Fruit fly (Drosophila melanogaster) whole organism, embryonic: ENCODE data around the gene RpL4.

ENCODE experiments used
- Adf1 ChIP-seq: fragments of 200-800 bp; sonication (Bioruptor generic); IDR thresholded peaks from 2 replicates; pipeline ENCODE4 v1.3.6; 2022; ENCODE audit warnings: missing biosample characterization, missing genetic modification characterization
- Atf3 ChIP-seq: fragments of 200-800 bp; sonication (Bioruptor generic); optimal IDR thresholded peaks from 3 replicates; lab custom pipeline; 2016; ENCODE audit warnings: missing biosample characterization, missing genetic modification characterization
- Awh ChIP-seq: fragments of 200-800 bp; sonication (Bioruptor generic); IDR thresholded peaks from 2 replicates; pipeline ENCODE4, ENCODE4 v1.3.6; 2022; ENCODE audit warnings: missing biosample characterization, missing genetic modification characterization
- Blimp-1 ChIP-seq: fragments of 200-800 bp; sonication (Bioruptor generic); optimal IDR thresholded peaks from 3 replicates; lab custom pipeline; 2018; ENCODE audit warnings: missing biosample characterization, missing genetic modification characterization, mild to moderate bottlenecking, moderate library complexity, missing genetic modification reagents
- CG11085 ChIP-seq: fragments of 200-800 bp; sonication (Bioruptor generic); IDR thresholded peaks from 2 replicates; pipeline ENCODE4 v1.3.6; 2022; ENCODE audit warnings: missing biosample characterization, missing genetic modification characterization
- CG13894 ChIP-seq: fragments of 200-800 bp; sonication (Bioruptor generic); optimal IDR thresholded peaks from 3 replicates; lab custom pipeline; 2018; ENCODE audit warnings: missing biosample characterization, mild to moderate bottlenecking, missing genetic modification characterization, moderate library complexity
- CG16815 ChIP-seq: fragments of 200-800 bp; sonication (Bioruptor generic); optimal IDR thresholded peaks from 3 replicates; lab custom pipeline; 2017; ENCODE audit warnings: missing biosample characterization, mild to moderate bottlenecking, missing genetic modification characterization
- CG2199 ChIP-seq: fragments of 200-800 bp; sonication (Bioruptor generic); IDR thresholded peaks from 3 replicates; pipeline ENCODE4 v1.3.6; 2022; ENCODE audit warnings: missing biosample characterization, missing genetic modification characterization
- CG3281 ChIP-seq: fragments of 200-800 bp; sonication (Bioruptor generic); optimal IDR thresholded peaks from 3 replicates; lab custom pipeline; 2017; ENCODE audit warnings: missing biosample characterization, mild to moderate bottlenecking, missing genetic modification characterization
- CG34224 ChIP-seq: fragments of 200-800 bp; sonication (Bioruptor generic); IDR thresholded peaks from 3 replicates; pipeline ENCODE4 v1.3.6; 2022; ENCODE audit warnings: missing biosample characterization, missing genetic modification characterization; ENCODE audit not compliant: partially characterized antibody
- CG34422 ChIP-seq: fragments of 200-800 bp; sonication (Bioruptor generic); IDR thresholded peaks from 3 replicates; pipeline ENCODE4 v1.3.6; 2022; ENCODE audit warnings: missing biosample characterization, missing genetic modification characterization
- CG4730 ChIP-seq: fragments of 200-800 bp; sonication (Bioruptor generic); IDR thresholded peaks from 2 replicates; pipeline ENCODE4 v1.3.6; 2022; ENCODE audit warnings: missing biosample characterization, missing genetic modification characterization
- CG5953 ChIP-seq: fragments of 200-800 bp; sonication (Bioruptor generic); IDR thresholded peaks from 2 replicates; pipeline ENCODE4 v1.3.6; 2022; ENCODE audit warnings: missing biosample characterization, missing genetic modification characterization
- CG7928 ChIP-seq: fragments of 200-800 bp; sonication (Bioruptor generic); optimal IDR thresholded peaks from 2 replicates; lab custom pipeline; 2017; ENCODE audit warnings: missing biosample characterization, mild to moderate bottlenecking, missing genetic modification characterization
- CG7987 ChIP-seq: fragments of 200-800 bp; sonication (Bioruptor generic); optimal IDR thresholded peaks from 2 replicates; lab custom pipeline; 2018; ENCODE audit warnings: missing biosample characterization, mild to moderate bottlenecking, missing genetic modification characterization, moderate library complexity
- CG8089 ChIP-seq: fragments of 200-800 bp; sonication (Bioruptor generic); optimal IDR thresholded peaks from 3 replicates; lab custom pipeline; 2016; ENCODE audit warnings: missing biosample characterization, missing genetic modification characterization
- CHES-1-like ChIP-seq: fragments of 200-800 bp; sonication (Bioruptor generic); optimal IDR thresholded peaks from 2 replicates; lab custom pipeline; 2016; ENCODE audit warnings: missing biosample characterization, missing genetic modification characterization
- Deaf1 ChIP-seq: fragments of 200-800 bp; optimal IDR thresholded peaks from 3 replicates; lab custom pipeline; 2019; ENCODE audit warnings: missing biosample characterization, mild to moderate bottlenecking, missing genetic modification characterization, moderate library complexity
- Dll ChIP-seq: fragments of 200-800 bp; sonication (Bioruptor generic); IDR thresholded peaks from 4 replicates; pipeline ENCODE4 v1.3.6; 2022; ENCODE audit warnings: missing biosample characterization, missing genetic modification characterization; ENCODE audit not compliant: partially characterized antibody
- H15 ChIP-seq: fragments of 200-800 bp; sonication (Bioruptor generic); IDR thresholded peaks from 3 replicates; pipeline ENCODE4 v1.3.6; 2022; ENCODE audit warnings: missing biosample characterization, missing genetic modification characterization
- Hmr ChIP-seq: fragments of 200-800 bp; sonication (Bioruptor generic); optimal IDR thresholded peaks from 3 replicates; lab custom pipeline; 2017; ENCODE audit warnings: mild to moderate bottlenecking, missing biosample characterization, missing genetic modification reagents, missing genetic modification characterization
- Lim3 ChIP-seq: fragments of 200-800 bp; sonication (Bioruptor generic); IDR thresholded peaks from 2 replicates; pipeline ENCODE4 v1.3.6; 2022; ENCODE audit warnings: missing biosample characterization, missing genetic modification characterization
- Mad ChIP-seq: fragments of 200-800 bp; sonication (Bioruptor generic); optimal IDR thresholded peaks from 2 replicates; lab custom pipeline; 2016; ENCODE audit warnings: missing biosample characterization, missing genetic modification characterization
- Med ChIP-seq: fragments of 200-800 bp; sonication (Bioruptor generic); peaks from one replicate; lab custom pipeline; 2016; ENCODE audit warnings: missing biosample characterization, missing genetic modification characterization, mild to moderate bottlenecking, inconsistent platforms, moderate library complexity
- NK7.1 ChIP-seq: fragments of 200-800 bp; sonication (Bioruptor generic); optimal IDR thresholded peaks from 3 replicates; lab custom pipeline; 2016; ENCODE audit warnings: missing biosample characterization, missing genetic modification characterization
- Nf-YA ChIP-seq: fragments of 200-800 bp; sonication (Bioruptor generic); IDR thresholded peaks from 2 replicates; pipeline ENCODE4 v1.3.6; 2022; ENCODE audit warnings: missing biosample characterization, missing genetic modification characterization
- Oli ChIP-seq: fragments of 200-800 bp; sonication (Bioruptor generic); optimal IDR thresholded peaks from 2 replicates; lab custom pipeline; 2018; ENCODE audit warnings: missing biosample characterization, mild to moderate bottlenecking, missing genetic modification characterization, moderate library complexity
- Rfx ChIP-seq: fragments of 200-800 bp; sonication (Bioruptor generic); IDR thresholded peaks from 2 replicates; pipeline ENCODE4 v1.3.6; 2022; ENCODE audit warnings: missing biosample characterization, missing genetic modification characterization
- al ChIP-seq: fragments of 200-800 bp; sonication (Bioruptor generic); IDR thresholded peaks from 2 replicates; pipeline ENCODE4 v1.3.6; 2022; ENCODE audit warnings: missing biosample characterization, missing genetic modification characterization
- ap ChIP-seq: fragments of 200-800 bp; sonication (Bioruptor generic); IDR thresholded peaks from 2 replicates; pipeline ENCODE4 v1.3.6; 2022; ENCODE audit warnings: missing biosample characterization, missing genetic modification characterization
- cad ChIP-seq: fragments of >200 bp; optimal IDR thresholded peaks from 2 replicates; lab custom pipeline; 2017; ENCODE audit warnings: missing biosample characterization, missing genetic modification characterization
- caup ChIP-seq: fragments of 200-800 bp; sonication (Bioruptor generic); optimal IDR thresholded peaks from 3 replicates; lab custom pipeline; 2017; ENCODE audit warnings: missing biosample characterization, mild to moderate bottlenecking, missing genetic modification characterization, moderate library complexity; ENCODE audit not compliant: severe bottlenecking
- ci ChIP-seq: fragments of 200-800 bp; sonication (Bioruptor generic); IDR thresholded peaks from 3 replicates; pipeline ENCODE4 v1.3.6; 2022; ENCODE audit warnings: missing biosample characterization, missing genetic modification characterization
- corto ChIP-seq: fragments of 200-800 bp; sonication (Bioruptor generic); optimal IDR thresholded peaks from 2 replicates; lab custom pipeline; 2016; ENCODE audit warnings: missing biosample characterization, mild to moderate bottlenecking, missing genetic modification characterization, moderate library complexity
- dati ChIP-seq: fragments of 200-800 bp; sonication (Bioruptor generic); IDR thresholded peaks from 2 replicates; pipeline ENCODE4 v1.3.6; 2022; ENCODE audit warnings: missing biosample characterization, missing genetic modification characterization
- exex ChIP-seq: fragments of 200-800 bp; sonication (Bioruptor generic); optimal IDR thresholded peaks from 4 replicates; lab custom pipeline; 2018; ENCODE audit warnings: missing biosample characterization, mild to moderate bottlenecking, missing genetic modification characterization, moderate library complexity
- gce ChIP-seq: fragments of 200-800 bp; sonication (Bioruptor generic); IDR thresholded peaks from 3 replicates; pipeline ENCODE4 v1.3.6; 2022; ENCODE audit warnings: missing biosample characterization, missing genetic modification characterization
- inv ChIP-seq: fragments of 200-800 bp; sonication (Bioruptor generic); IDR thresholded peaks from 2 replicates; pipeline ENCODE4 v1.3.6; 2022; ENCODE audit warnings: missing biosample characterization, missing genetic modification characterization; ENCODE audit not compliant: partially characterized antibody
- luna ChIP-seq: fragments of 200-800 bp; sonication (Bioruptor generic); optimal IDR thresholded peaks from 2 replicates; lab custom pipeline; 2016; ENCODE audit warnings: missing biosample characterization, missing genetic modification characterization
- nom ChIP-seq: fragments of 200-800 bp; sonication (Bioruptor generic); optimal IDR thresholded peaks from 2 replicates; lab custom pipeline; 2017; ENCODE audit warnings: missing biosample characterization, missing genetic modification characterization, mild to moderate bottlenecking, moderate library complexity, missing genetic modification reagents
- peb ChIP-seq: fragments of 200-800 bp; sonication (Bioruptor generic); IDR thresholded peaks from 2 replicates; pipeline ENCODE4 v1.3.6; 2022; ENCODE audit warnings: missing biosample characterization, missing genetic modification characterization
- pita ChIP-seq: fragments of 200-800 bp; sonication (Bioruptor generic); optimal IDR thresholded peaks from 2 replicates; lab custom pipeline; 2017; ENCODE audit warnings: missing biosample characterization, mild to moderate bottlenecking, missing genetic modification characterization
- pros ChIP-seq: fragments of 200-800 bp; sonication (Bioruptor generic); optimal IDR thresholded peaks from 3 replicates; lab custom pipeline; 2019; ENCODE audit warnings: missing biosample characterization, mild to moderate bottlenecking, missing genetic modification characterization, moderate library complexity
- rib ChIP-seq: fragments of 200-800 bp; sonication (Bioruptor generic); IDR thresholded peaks from 2 replicates; pipeline ENCODE4 v1.3.6; 2022; ENCODE audit warnings: missing biosample characterization, missing genetic modification characterization
- sqz ChIP-seq: fragments of 200-800 bp; sonication (Bioruptor generic); optimal IDR thresholded peaks from 3 replicates; lab custom pipeline; 2018; ENCODE audit warnings: missing biosample characterization, mild to moderate bottlenecking, missing genetic modification characterization
- vnd ChIP-seq: fragments of 200-800 bp; sonication (Bioruptor generic); IDR thresholded peaks from 3 replicates; pipeline ENCODE4 v1.3.6; 2022; ENCODE audit warnings: missing biosample characterization, missing genetic modification characterization; ENCODE audit not compliant: partially characterized antibody
- wek ChIP-seq: fragments of 200-800 bp; sonication (Bioruptor generic); optimal IDR thresholded peaks from 3 replicates; lab custom pipeline; 2018; ENCODE audit warnings: missing biosample characterization, mild to moderate bottlenecking, missing genetic modification characterization, moderate library complexity

Gene RpL4

DNA sequence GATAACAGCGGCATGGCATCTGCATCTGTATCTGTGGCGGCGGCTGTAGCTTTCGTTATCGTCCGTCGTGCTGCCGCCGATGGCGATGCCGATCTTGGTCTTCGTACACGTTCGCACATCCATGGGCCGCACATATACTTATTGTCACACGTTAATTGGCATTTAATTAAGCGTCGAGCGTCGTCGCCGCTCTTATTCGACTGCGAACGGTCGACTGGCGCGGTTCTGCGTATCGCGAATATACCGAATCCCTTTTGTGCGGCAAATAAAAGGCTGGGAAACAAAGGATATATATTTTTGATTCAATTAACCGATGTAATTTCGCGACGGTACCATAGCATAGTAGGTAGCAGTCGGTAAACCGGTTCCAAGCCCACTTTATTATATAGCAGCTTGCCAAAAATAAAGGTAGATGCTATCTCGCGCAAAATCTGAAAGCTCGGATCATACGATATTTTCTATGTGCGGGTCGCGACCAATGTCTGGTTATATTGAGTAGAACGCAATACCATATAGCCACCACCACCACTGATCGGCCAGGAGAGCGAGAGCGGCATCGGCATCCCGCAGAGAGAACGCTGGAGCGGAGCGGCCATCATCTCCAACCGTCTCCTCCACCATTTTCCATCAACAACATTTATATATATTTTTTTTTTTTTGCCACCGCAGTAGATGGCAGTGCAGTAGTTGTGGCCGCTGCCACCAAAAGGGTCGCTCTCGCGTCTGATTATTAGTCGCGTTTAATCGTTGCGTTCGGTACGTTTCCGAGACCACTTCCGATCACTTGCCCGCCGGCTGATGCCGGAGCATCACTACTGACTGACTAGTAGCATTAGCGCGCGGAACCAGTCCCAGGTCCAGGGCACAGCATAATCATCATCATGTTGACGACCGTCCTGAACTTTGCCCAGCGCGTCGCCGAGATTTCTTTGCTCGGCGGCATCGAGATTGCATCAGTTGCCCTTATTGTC is 2.7 kb downstream of the RpL4 start, which contains the start of gene mino (continued):
- TF ChIP-seq luna (GFP tag; lab: Kevin White, UChicago) (no peak), caup (no peak), Rfx (0 out of 2 replicates have a peak, but pooled peaks have one; percentile 4), CG11085 (GFP tag; lab: Robert Waterston, UW) (0 out of 2 replicates have a peak, but pooled peaks have one; percentile 9), H15 (GFP tag; lab: Robert Waterston, UW) (no peak), Oli (tag; lab: Kevin White, UChicago) (no peak), inv (GFP tag; lab: Robert Waterston, UW) (no peak), Hmr (GFP tag; lab: Kevin White, UChicago) (peak; percentile 4), rib (GFP tag; lab: Robert Waterston, UW) (peak; percentile 33; the same call in 1 of the 2 replicates), sqz (GFP tag; lab: Kevin White, UChicago) (peak; percentile 22), exex (tag; lab: Kevin White, UChicago) (peak; percentile 92), Nf-YA (GFP tag; lab: Robert Waterston, UW) (no peak), CG7987 (GFP tag; lab: Kevin White, UChicago) (peak; percentile 67), ci (GFP tag; lab: Robert Waterston, UW) (0 out of 3 replicates have a peak, but pooled peaks have one; percentile 15), CG34224 (0 out of 3 replicates have a peak, but pooled peaks have one; percentile 16), CG13894 (tag; lab: Kevin White, UChicago) (peak; percentile 99), Deaf1 (peak; percentile 93), NK7.1 (GFP tag; lab: Kevin White, UChicago) (no peak), corto (GFP tag; lab: Kevin White, UChicago) (no peak), ap (GFP tag; lab: Robert Waterston, UW) (no peak), CG4730 (GFP tag; lab: Robert Waterston, UW) (no peak), CG7928 (GFP tag; lab: Kevin White, UChicago) (no peak), gce (GFP tag; lab: Robert Waterston, UW) (no peak), Adf1 (GFP tag; lab: Robert Waterston, UW) (peak; percentile 40; the same call in 1 of the 2 replicates), Blimp-1 (no peak), CG34422 (GFP tag; lab: Robert Waterston, UW) (peak; percentile 21; the same call in 1 of the 3 replicates), Awh (no peak), CG8089 (GFP tag; lab: Kevin White, UChicago) (no peak), Dll (0 out of 4 replicates have a peak, but pooled peaks have one; percentile 10), CHES-1-like (GFP tag; lab: Kevin White, UChicago) (no peak), pita (GFP tag; lab: Kevin White, UChicago) (no peak), al (GFP tag; lab: Robert Waterston, UW) (no peak), peb (GFP tag; lab: Robert Waterston, UW) (no peak), dati (0 out of 2 replicates have a peak, but pooled peaks have one; percentile 26), CG5953 (GFP tag; lab: Robert Waterston, UW) (peak; percentile 34; the same call in 1 of the 2 replicates), wek (GFP tag; lab: Kevin White, UChicago) (no peak), pros (GFP tag; lab: Kevin White, UChicago) (no peak), CG2199 (0 out of 3 replicates have a peak, but pooled peaks have one; percentile 40), Mad (GFP tag; lab: Kevin White, UChicago) (no peak), CG3281 (GFP tag; lab: Kevin White, UChicago) (peak; percentile 34), Lim3 (GFP tag; lab: Robert Waterston, UW) (no peak), Atf3 (GFP tag; lab: Kevin White, UChicago) (no peak), cad (GFP tag; lab: Kevin White, UChicago) (no peak), Med (GFP tag; lab: Kevin White, UChicago) (peak; percentile 82), CG16815 (no peak), vnd (no peak), nom (GFP tag; lab: Kevin White, UChicago) (peak; percentile 94)
